Fruit fly (Drosophila melanogaster): ENCODE measurements around the gene Rrp6.

The Rrp6 gene

dm6 chr3R:14846924-14847599 lies 39.0 kb downstream of the Rrp6 start (continued):
- TF ChIP-seq CG15336 (GFP tag; IDR thresholded peaks at IDR 0.05) (peak; percentile 90), Sox102F (GFP tag; optimal IDR thresholded peaks at IDR 0.05) (no peak), Blimp-1 (GFP tag; optimal IDR thresholded peaks at IDR 0.05) (peak; percentile 95), fd85E (GFP tag; optimal IDR thresholded peaks at IDR 0.05) (no peak), CG32006 (GFP tag; optimal IDR thresholded peaks at IDR 0.05) (peak; percentile 93), Hr39 (GFP tag; optimal IDR thresholded peaks at IDR 0.05) (peak; percentile 41), topi (GFP tag; optimal IDR thresholded peaks at IDR 0.05) (peak; percentile 2), CG4318 (GFP tag; optimal IDR thresholded peaks at IDR 0.05) (peak; percentile 88), svp (GFP tag) (peak; percentile 70), cyc (GFP tag; optimal IDR thresholded peaks at IDR 0.05) (peak; percentile 50), Met (GFP tag; optimal IDR thresholded peaks at IDR 0.05) (peak; percentile 18), Ets96B (tag; optimal IDR thresholded peaks at IDR 0.05) (peak; percentile 58), Hr4 (GFP tag; optimal IDR thresholded peaks at IDR 0.05) (peak; percentile 92), CG8319 (GFP tag; optimal IDR thresholded peaks at IDR 0.05) (peak; percentile 70), Eip75B (GFP tag; optimal IDR thresholded peaks at IDR 0.05) (peak; percentile 65), vri (GFP tag; optimal IDR thresholded peaks at IDR 0.05) (no peak), dsx (GFP tag; optimal IDR thresholded peaks at IDR 0.05; ENCODE audit: poor library complexity, severe bottlenecking) (peak; percentile 37), Eip93F (GFP tag; optimal IDR thresholded peaks at IDR 0.05) (no peak), CG3032 (tag; optimal IDR thresholded peaks at IDR 0.05) (no peak), CG1621 (tag; optimal IDR thresholded peaks at IDR 0.05) (peak; percentile 18)

dm6 chr3R:14844743-14845142 lies 41.3 kb downstream of the Rrp6 start, which contains the start of gene CG3610:
Gene CG3610 (plus strand): TSS chr3R:14845043.
- TF ChIP-seq CG34406 (GFP tag; optimal IDR thresholded peaks at IDR 0.05) (no peak), CG11294 (GFP tag; IDR thresholded peaks at IDR 0.05) (no peak), CG3919 (GFP tag; optimal IDR thresholded peaks at IDR 0.05) (no peak), Sox15 (GFP tag; optimal IDR thresholded peaks at IDR 0.05) (no peak), dsx (GFP tag; optimal IDR thresholded peaks at IDR 0.05; ENCODE audit: poor library complexity, severe bottlenecking) (no peak)

Data from whole organism, prepupa.